Fruit fly (Drosophila melanogaster): ENCODE data around the gene Syt1.

Gene Syt1

DNA sequence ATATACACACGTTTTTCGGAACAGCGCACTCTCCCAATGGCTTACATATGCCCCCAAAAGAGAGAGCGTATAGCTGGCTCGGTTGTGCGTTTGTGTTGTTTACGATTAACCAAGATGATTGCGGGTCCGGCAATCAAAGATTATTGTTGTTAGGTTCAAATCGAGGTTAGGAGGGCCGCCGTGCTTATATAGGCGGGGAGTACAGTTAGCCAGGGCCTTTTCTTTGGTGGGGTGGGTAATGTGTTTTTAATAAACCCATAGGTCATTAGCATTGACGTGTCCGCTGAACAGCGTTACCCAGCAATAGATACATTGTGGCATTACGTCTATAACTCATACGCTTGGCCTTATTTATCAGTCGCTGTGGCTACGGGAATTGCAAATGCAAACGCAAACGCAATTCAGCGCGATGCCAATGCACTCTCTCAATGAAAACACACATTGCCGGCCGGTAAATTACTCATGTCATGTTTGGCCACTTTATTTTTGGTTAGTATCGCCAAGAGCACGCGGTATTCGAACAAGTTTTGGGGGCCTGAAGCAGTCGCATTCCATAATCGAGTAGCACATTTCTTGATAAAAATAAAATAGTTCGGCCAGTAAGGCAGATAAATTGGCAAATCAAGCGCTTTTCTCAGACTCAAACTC is 45.9 kb downstream of the Syt1 start:
- peak in 1 of 2 experiments; percentile 15 for TF ChIP-seq dl (GFP tag; optimal IDR thresholded peaks at IDR 0.05; ENCODE audit: insufficient read depth in 1 of 2, partially characterized antibody in 2 of 2)
- TF ChIP-seq Rel (GFP tag; optimal IDR thresholded peaks at IDR 0.05): no peak
- TF ChIP-seq Rel (tag; optimal IDR thresholded peaks at IDR 0.05): peak; percentile 42
- TF ChIP-seq dsf (GFP tag; optimal IDR thresholded peaks at IDR 0.05; ENCODE audit: borderline replicate concordance): no peak
- no peak for TF ChIP-seq jim (GFP tag; optimal IDR thresholded peaks at IDR 0.05)

DNA sequence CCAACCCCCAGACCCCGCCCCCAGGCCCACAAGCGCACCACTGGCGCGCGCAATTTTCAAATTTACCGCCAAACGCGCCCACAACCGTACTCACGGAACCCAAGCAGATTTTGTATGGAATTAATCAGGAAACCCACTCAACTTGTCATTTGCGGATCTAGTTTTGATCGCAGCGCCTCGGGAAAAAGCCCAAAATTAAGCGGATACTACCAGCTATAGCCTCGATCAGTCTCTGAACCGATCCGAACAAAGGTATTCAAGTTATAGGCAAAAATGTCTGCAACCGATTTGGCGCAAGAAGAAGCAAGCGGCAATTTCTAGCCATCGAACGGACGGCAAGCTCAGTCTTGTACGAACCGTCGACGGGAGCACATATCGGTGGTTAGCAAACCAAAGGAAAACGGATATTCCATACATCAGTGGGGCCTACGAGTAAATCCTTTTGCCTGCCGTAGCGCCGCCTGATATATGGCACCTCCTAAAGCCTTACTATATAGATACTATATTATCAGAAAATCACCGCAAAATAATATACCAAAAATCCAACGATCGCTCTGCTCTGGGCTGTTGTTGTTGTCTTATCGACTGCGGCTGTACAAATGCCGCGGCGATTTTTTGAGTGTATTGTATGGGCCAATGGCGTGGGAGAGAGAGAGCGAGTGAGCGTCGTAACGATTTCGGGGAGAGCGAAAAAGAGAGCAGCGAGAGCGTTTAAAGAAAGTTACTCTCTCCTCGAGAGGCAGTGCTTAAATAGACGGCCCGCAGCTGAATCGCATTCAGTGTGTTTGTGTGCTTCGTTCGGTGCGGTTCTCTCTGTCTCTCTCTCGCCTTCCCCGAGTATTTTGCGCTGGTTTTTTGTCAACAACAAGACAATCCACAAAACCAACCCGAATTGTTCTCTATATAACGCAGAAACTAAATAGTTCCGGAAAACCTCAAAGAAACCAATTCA is 47.0 kb downstream of the Syt1 start, which contains the start of gene Pgk:
Gene Pgk, minus strand, starts transcription at position 609 of the 952 bp plus-strand sequence.
- TF ChIP-seq Rel (GFP tag; optimal IDR thresholded peaks at IDR 0.05): peak; percentile 66
- TF ChIP-seq Rel (tag; optimal IDR thresholded peaks at IDR 0.05): peak; percentile 63
- peak; percentile 80 for TF ChIP-seq sage (GFP tag; optimal IDR thresholded peaks at IDR 0.05)
- TF ChIP-seq CG9705 (GFP tag; optimal IDR thresholded peaks at IDR 0.05): no peak
- no peak for TF ChIP-seq dmrt93B (GFP tag; optimal IDR thresholded peaks at IDR 0.05)
- no peak for TF ChIP-seq pan (optimal IDR thresholded peaks at IDR 0.05)
- TF ChIP-seq CG32264 (GFP tag; optimal IDR thresholded peaks at IDR 0.05): peak; percentile 64
- peak; percentile 44 for TF ChIP-seq brk (GFP tag; optimal IDR thresholded peaks at IDR 0.05)
- TF ChIP-seq OdsH (GFP tag; optimal IDR thresholded peaks at IDR 0.05): peak; percentile 20
- no peak for TF ChIP-seq N (GFP tag; optimal IDR thresholded peaks at IDR 0.05)
- peak; percentile 87 for TF ChIP-seq Sp1 (GFP tag; optimal IDR thresholded peaks at IDR 0.05)
- TF ChIP-seq lola (GFP tag; optimal IDR thresholded peaks at IDR 0.05): no peak
- TF ChIP-seq dsf (GFP tag; optimal IDR thresholded peaks at IDR 0.05; ENCODE audit: borderline replicate concordance): peak; percentile 47
- no peak for TF ChIP-seq Myc (optimal IDR thresholded peaks at IDR 0.05)
- TF ChIP-seq Dfd (GFP tag; optimal IDR thresholded peaks at IDR 0.05): no peak
- TF ChIP-seq h (GFP tag; optimal IDR thresholded peaks at IDR 0.05): peak; percentile 79
- peak; percentile 100 for TF ChIP-seq Dif (GFP tag; optimal IDR thresholded peaks at IDR 0.05; ENCODE audit: partially characterized antibody)
- peak; percentile 38 to 47 for TF ChIP-seq foxo (GFP tag; optimal IDR thresholded peaks at IDR 0.05)
- TF ChIP-seq woc (GFP tag; optimal IDR thresholded peaks at IDR 0.05): no peak
- TF ChIP-seq br (GFP tag; optimal IDR thresholded peaks at IDR 0.05): peak; percentile 61
- no peak for TF ChIP-seq Mio (GFP tag; optimal IDR thresholded peaks at IDR 0.05)
- peak; percentile 54 for TF ChIP-seq sv (GFP tag; optimal IDR thresholded peaks at IDR 0.05)
- TF ChIP-seq GATAd (GFP tag; optimal IDR thresholded peaks at IDR 0.05): no peak
- TF ChIP-seq Hnf4 (GFP tag; optimal IDR thresholded peaks at IDR 0.05): peak; percentile 78
- TF ChIP-seq HLH106 (tag; optimal IDR thresholded peaks at IDR 0.05): peak; percentile 59
- TF ChIP-seq ey (GFP tag; optimal IDR thresholded peaks at IDR 0.05): peak; percentile 35
- peak; percentile 66 for TF ChIP-seq fru (GFP tag; optimal IDR thresholded peaks at IDR 0.05)
- no peak for TF ChIP-seq usp (GFP tag; optimal IDR thresholded peaks at IDR 0.05)
- TF ChIP-seq CrebA (GFP tag; optimal IDR thresholded peaks at IDR 0.05; ENCODE audit: borderline replicate concordance): no peak
- TF ChIP-seq tai (GFP tag; optimal IDR thresholded peaks at IDR 0.05): no peak
- TF ChIP-seq dl (GFP tag; optimal IDR thresholded peaks at IDR 0.05; ENCODE audit: insufficient read depth in 1 of 2, partially characterized antibody in 2 of 2): peak; percentile 98 to 99
- peak; percentile 49 for TF ChIP-seq jim (GFP tag; optimal IDR thresholded peaks at IDR 0.05)
- TF ChIP-seq Vsx2 (GFP tag; optimal IDR thresholded peaks at IDR 0.05; ENCODE audit: partially characterized antibody): no peak
- TF ChIP-seq Hr83 (GFP tag; optimal IDR thresholded peaks at IDR 0.05; ENCODE audit: poor library complexity, severe bottlenecking): peak; percentile 85
- peak; percentile 27 for TF ChIP-seq psq (GFP tag; optimal IDR thresholded peaks at IDR 0.05)
- peak; percentile 62 for TF ChIP-seq rgr (GFP tag; optimal IDR thresholded peaks at IDR 0.05)
- peak; percentile 43 for TF ChIP-seq Jra (GFP tag; optimal IDR thresholded peaks at IDR 0.05)
- TF ChIP-seq Abd-B (GFP tag; optimal IDR thresholded peaks at IDR 0.05): no peak
- TF ChIP-seq Hr78 (GFP tag; optimal IDR thresholded peaks at IDR 0.05): no peak

Measured in whole organism, wandering third instar larva.